Fruit fly (Drosophila melanogaster): ENCODE data around the gene CG46394.

DNA sequence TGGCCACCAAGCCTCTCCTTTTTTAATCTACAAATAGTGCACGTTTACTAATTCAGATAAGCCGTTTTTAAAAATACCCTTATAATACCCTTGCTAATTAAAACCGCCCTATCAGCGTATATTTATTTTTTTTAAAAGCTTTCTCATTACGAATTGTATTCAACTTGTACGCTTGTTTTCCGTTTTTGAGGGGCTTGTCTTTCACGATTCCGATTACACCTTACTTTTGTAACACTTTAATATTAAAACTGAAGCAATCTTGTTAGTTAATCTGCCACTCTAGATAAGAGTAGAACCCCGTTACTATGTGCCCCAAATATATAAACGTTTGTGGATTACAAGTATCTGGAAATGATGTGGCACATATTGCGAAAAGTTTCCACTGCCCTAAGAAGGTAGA lies 22.6 kb downstream of the CG46394 start:
- TF ChIP-seq pan (optimal IDR thresholded peaks at IDR 0.05): no peak
- TF ChIP-seq psq (optimal IDR thresholded peaks at IDR 0.05): no peak
- no peak for TF ChIP-seq usp (GFP tag; optimal IDR thresholded peaks at IDR 0.05)
- no peak for TF ChIP-seq CG8478 (optimal IDR thresholded peaks at IDR 0.05)

All from whole organism.